Worm (Caenorhabditis elegans): ENCODE measurements around the gene T24H7.2.
A peak's percentile ranks its signal among the peaks of the same experiment; 100 is the strongest.

T24H7.2 gene

DNA sequence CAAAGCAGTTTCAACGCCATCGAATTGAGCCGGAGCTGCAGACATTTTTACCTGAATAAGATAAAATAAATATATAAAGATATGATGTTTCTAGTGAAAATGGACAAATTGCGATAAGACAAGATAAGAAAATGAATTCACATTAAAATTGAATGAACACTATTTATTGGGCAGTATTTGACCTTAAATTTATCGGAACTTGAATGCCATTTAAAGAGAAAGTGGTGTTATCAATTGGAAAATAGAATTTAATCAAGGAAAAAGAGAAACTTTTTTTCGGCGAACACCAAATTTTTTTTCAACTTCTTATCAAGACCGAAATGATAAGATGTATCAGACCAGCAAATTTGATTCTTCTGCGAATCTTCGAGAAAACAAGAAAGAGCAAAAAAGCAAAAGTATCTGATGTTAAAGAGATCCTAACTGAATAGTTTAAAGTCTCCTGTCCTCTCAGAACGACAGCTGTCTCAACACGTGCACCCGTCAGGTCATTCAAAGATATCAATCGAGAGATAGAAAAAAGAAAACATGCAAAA lies 43.0 kb downstream of the T24H7.2 start, which contains the start of gene upb-1:
TSS of gene upb-1 (minus strand) at position 51 of the 536 bp plus-strand sequence.
- no peak for TF ChIP-seq tbx-2 (tag; optimal IDR thresholded peaks at IDR 0.05)
- no peak for TF ChIP-seq egl-5 (tag; optimal IDR thresholded peaks at IDR 0.05)
- peak; percentile 78 for TF ChIP-seq elt-2 (tag; optimal IDR thresholded peaks at IDR 0.05)
- no peak for TF ChIP-seq nhr-77 (tag; optimal IDR thresholded peaks at IDR 0.05)
- no peak for TF ChIP-seq lin-15B (tag; optimal IDR thresholded peaks at IDR 0.05)

DNA sequence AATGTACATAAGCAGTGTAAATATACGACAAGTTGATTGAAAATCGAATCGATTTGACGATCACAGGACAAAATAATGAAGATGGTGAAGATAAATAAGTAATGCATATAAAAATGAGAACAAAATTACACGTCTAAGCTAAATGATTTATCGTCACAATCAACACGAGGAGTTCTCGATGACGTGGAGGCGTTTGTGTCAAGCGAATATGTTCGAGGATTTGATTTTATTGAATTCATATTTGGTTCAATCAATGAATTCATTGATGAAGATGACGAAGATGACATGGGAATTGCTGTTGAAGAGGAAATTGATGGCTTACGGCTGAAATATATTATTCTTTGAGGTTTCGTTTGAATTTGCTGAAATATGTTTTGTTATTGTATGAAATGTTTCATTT lies 45.4 kb downstream of the T24H7.2 start, which contains the start of gene nyn-3:
TSS of gene nyn-3 (minus strand) at position 101 of the 400 bp plus-strand sequence.
- TF ChIP-seq nhr-67 (tag; optimal IDR thresholded peaks at IDR 0.05) (no peak), ama-1 (optimal IDR thresholded peaks at IDR 0.05) (no peak)

DNA sequence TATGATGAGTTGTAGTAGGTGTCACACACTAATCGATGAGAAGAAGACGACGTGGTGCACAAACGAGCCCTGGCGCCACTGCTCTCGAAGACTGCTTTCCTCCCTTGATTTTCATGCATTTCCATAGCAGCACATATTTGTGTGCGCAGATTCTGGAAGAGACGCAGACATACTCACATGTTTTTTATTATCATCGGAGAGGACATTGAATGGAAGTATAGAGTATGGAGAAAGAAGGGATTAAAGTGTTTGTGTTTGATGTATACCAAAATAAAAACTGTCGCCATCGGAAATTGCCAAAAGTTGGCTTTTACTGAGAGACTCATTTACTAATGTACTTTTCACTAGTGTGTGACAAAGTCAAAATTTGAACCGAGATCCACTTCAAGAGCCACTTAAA lies 47.1 kb downstream of the T24H7.2 start, which contains the start of gene mps-1:
TSS of gene mps-1 (minus strand) at position 101 of the 400 bp plus-strand sequence.
- TF ChIP-seq nhr-25 (tag; optimal IDR thresholded peaks at IDR 0.05) (no peak), nhr-43 (tag; optimal IDR thresholded peaks at IDR 0.05; ENCODE audit: poor library complexity, severe bottlenecking) (no peak), nhr-77 (tag; optimal IDR thresholded peaks at IDR 0.05) (no peak), eor-1 (tag; optimal IDR thresholded peaks at IDR 0.05) (no peak), ztf-4 (tag; optimal IDR thresholded peaks at IDR 0.05) (no peak), ceh-28 (tag; optimal IDR thresholded peaks at IDR 0.05) (no peak), ama-1 (optimal IDR thresholded peaks at IDR 0.05) (no peak), elt-3 (tag; optimal IDR thresholded peaks at IDR 0.05) (no peak), lsy-12 (tag; optimal IDR thresholded peaks at IDR 0.05) (no peak), sea-2 (GFP tag; optimal IDR thresholded peaks at IDR 0.05) (no peak), egl-5 (tag; optimal IDR thresholded peaks at IDR 0.05) (no peak), tbx-2 (tag; optimal IDR thresholded peaks at IDR 0.05) (no peak)
